Worm (Caenorhabditis elegans): Measurements from ENCODE around the gene C39B10.4.
A peak's percentile ranks its signal among the peaks of the same experiment; 100 is the strongest.

C39B10.4 gene

DNA sequence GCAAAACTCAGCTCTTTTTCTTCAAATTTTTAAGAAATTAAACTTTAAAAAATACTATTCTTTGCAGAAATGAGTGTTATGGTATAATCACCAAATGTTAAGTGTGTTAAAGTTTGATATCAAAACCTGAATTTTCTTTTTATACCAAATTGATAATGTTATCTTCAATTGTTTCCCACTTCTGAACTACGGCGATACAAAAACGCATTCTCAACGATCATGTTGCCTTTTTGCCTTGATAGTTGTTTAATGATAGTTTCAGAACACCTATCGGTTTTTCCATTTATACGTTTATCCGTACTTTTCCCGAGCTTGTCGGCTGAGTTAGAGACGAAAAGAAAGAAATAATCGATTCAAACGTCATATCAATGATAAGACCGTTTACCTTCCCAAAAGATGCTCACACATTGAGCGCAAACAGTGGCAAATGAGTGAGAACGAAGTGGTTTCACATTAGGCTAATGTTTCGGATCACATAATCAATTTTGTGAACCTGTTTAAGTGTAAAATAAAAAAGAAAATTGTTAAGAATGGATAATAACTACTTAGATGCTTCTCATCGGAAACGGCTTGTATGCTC lies 30.3 kb downstream of the C39B10.4 start, which contains the start of gene elt-4:
elt-4 (plus strand) TSS at position 530 of the 580 bp plus-strand sequence.
- TF ChIP-seq fos-1 (tag; optimal IDR thresholded peaks at IDR 0.05) (peak; percentile 60), unc-39 (tag; optimal IDR thresholded peaks at IDR 0.05) (no peak), sem-4 (tag; optimal IDR thresholded peaks at IDR 0.05) (no peak), nhr-237 (tag; optimal IDR thresholded peaks at IDR 0.05) (no peak)

- TF ChIP-seq sma-9 (GFP tag; optimal IDR thresholded peaks at IDR 0.05) (no peak), sma-9 (tag; optimal IDR thresholded peaks at IDR 0.05) (no peak), nhr-77 (tag; optimal IDR thresholded peaks at IDR 0.05) (no peak), nhr-237 (tag; optimal IDR thresholded peaks at IDR 0.05) (no peak), unc-55 (GFP tag; optimal IDR thresholded peaks at IDR 0.05) (no peak), unc-62 (GFP tag; optimal IDR thresholded peaks at IDR 0.05) (no peak), zag-1 (tag; optimal IDR thresholded peaks at IDR 0.05) (no peak), ztf-4 (tag; optimal IDR thresholded peaks at IDR 0.05) (no peak), mdl-1 (tag; optimal IDR thresholded peaks at IDR 0.05) (no peak), Y55F3AM.14 (GFP tag; optimal IDR thresholded peaks at IDR 0.05) (no peak)
Measured at ce11 chrX:10476573-10476972, 31.8 kb downstream of the C39B10.4 start, which contains the start of gene C39B10.7. C39B10.7 (plus strand) TSS chrX:10476873.

- TF ChIP-seq nhr-21 (tag; optimal IDR thresholded peaks at IDR 0.05) (no peak), skn-1 (tag; optimal IDR thresholded peaks at IDR 0.05) (peak; percentile 38), sma-9 (GFP tag; optimal IDR thresholded peaks at IDR 0.05) (peak; percentile 53), sma-9 (tag; optimal IDR thresholded peaks at IDR 0.05) (no peak), sma-3 (GFP tag; optimal IDR thresholded peaks at IDR 0.05) (peak; percentile 1), peb-1 (tag; optimal IDR thresholded peaks at IDR 0.05) (no peak), gmeb-1 (tag; optimal IDR thresholded peaks at IDR 0.05) (peak; percentile 11), elt-3 (tag; optimal IDR thresholded peaks at IDR 0.05) (no peak), blmp-1 (tag; optimal IDR thresholded peaks at IDR 0.05; ENCODE audit: insufficient read depth) (no peak), lsy-2 (tag; optimal IDR thresholded peaks at IDR 0.05) (peak in 1 of 2 experiments; percentile 4), unc-55 (GFP tag; optimal IDR thresholded peaks at IDR 0.05) (no peak), crh-2 (tag; optimal IDR thresholded peaks at IDR 0.05) (peak; percentile 68), F13H6.1 (tag; optimal IDR thresholded peaks at IDR 0.05) (peak; percentile 49), fos-1 (tag; optimal IDR thresholded peaks at IDR 0.05) (peak; percentile 93)
Measured at ce11 chrX:10477172-10477985, 32.6 kb downstream of the C39B10.4 start.

DNA sequence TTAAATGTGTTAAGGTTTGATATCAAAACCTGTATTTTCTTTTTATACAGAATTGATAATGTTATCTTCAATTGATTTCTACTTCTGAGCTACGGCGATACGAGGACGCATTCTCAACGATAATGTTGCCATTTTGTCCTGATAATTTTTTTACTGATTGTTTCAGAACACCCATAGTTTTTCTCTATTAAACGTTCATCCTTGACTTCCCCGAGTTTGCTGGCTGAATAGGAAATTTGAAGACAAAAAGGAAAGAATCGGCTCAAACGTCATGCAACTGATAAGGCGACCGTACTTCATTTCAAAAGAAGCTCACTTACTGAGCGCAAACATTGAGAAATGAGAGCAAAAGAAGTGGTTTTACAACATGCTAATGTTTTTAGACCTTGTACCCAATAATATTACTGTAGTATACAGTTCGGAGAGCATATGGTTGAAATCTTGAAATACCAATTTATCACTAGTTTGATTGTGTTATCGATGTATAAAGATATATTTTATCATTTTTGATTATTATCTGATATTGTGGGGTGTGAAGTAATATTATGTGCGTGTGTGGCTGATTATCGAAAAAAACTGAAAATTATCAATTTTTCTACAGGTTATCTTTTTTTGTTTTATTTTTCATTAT lies 34.4 kb downstream of the C39B10.4 start:
- TF ChIP-seq elt-1 (tag; optimal IDR thresholded peaks at IDR 0.05): no peak
- TF ChIP-seq lin-39 (tag; optimal IDR thresholded peaks at IDR 0.05): no peak
- TF ChIP-seq ztf-11 (tag; optimal IDR thresholded peaks at IDR 0.05): no peak
- no peak for TF ChIP-seq nhr-10 (tag; optimal IDR thresholded peaks at IDR 0.05)
- TF ChIP-seq fos-1 (tag; optimal IDR thresholded peaks at IDR 0.05): peak; percentile 73
- TF ChIP-seq unc-62 (GFP tag; optimal IDR thresholded peaks at IDR 0.05): no peak

- TF ChIP-seq crh-2 (tag; optimal IDR thresholded peaks at IDR 0.05): peak; percentile 31
- TF ChIP-seq sma-3 (GFP tag; optimal IDR thresholded peaks at IDR 0.05): peak; percentile 36
- TF ChIP-seq sma-9 (GFP tag; optimal IDR thresholded peaks at IDR 0.05): peak; percentile 73
- TF ChIP-seq sma-9 (tag; optimal IDR thresholded peaks at IDR 0.05): no peak
- peak; percentile 34 for TF ChIP-seq F13H6.1 (tag; optimal IDR thresholded peaks at IDR 0.05)
- TF ChIP-seq dmd-4 (tag; optimal IDR thresholded peaks at IDR 0.05): no peak
- peak; percentile 95 for TF ChIP-seq fos-1 (tag; optimal IDR thresholded peaks at IDR 0.05)
- peak; percentile 58 for TF ChIP-seq gmeb-1 (tag; optimal IDR thresholded peaks at IDR 0.05)
- peak in 1 of 2 experiments; percentile 57 for TF ChIP-seq lsy-2 (tag; optimal IDR thresholded peaks at IDR 0.05)
- TF ChIP-seq nhr-21 (tag; optimal IDR thresholded peaks at IDR 0.05): no peak
Measured at ce11 chrX:10480563-10481290, 35.9 kb downstream of the C39B10.4 start, which contains the start of gene elt-2. elt-2 (plus strand) TSS chrX:10481240.
